Fruit fly (Drosophila melanogaster) whole organism, adult: ENCODE results near the gene CG7966.

Source experiments
- Hr96 ChIP-seq: fragments of 200-800 bp; sonication (Bioruptor generic); optimal IDR thresholded peaks from 2 replicates; lab custom pipeline; 2016; ENCODE audit warnings: missing biosample characterization, missing genetic modification characterization
- kay ChIP-seq: fragments of 200-800 bp; sonication (Bioruptor generic); peaks from one replicate; lab custom pipeline; 2016; ENCODE audit warnings: missing biosample characterization, missing genetic modification characterization, borderline replicate concordance

DNA sequence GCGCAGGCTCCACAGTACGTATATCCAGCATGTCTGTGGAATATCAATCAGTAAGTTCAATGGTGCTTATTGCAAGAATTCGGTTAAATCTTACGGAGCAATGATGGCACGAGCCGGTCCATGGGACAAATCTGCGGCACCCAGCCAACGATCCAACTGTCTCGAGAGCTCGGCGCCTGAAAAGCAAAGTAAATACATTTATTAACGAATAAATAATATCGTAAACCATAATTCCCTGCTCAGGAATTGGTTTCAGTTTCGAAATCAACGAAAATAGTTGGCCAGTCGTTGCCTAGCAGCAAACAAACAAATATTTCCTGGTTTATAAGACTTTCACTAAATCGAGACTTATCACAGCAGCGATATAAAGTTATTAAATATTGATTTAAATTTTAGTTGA lies 41.7 kb downstream of the CG7966 start, which contains the start of gene CG11656:
- no peak for TF ChIP-seq Hr96
- no peak for TF ChIP-seq kay (GFP tag; lab: Kevin White, UChicago)
